Worm (Caenorhabditis elegans): ENCODE results near the gene hlh-15.

hlh-15 gene

DNA sequence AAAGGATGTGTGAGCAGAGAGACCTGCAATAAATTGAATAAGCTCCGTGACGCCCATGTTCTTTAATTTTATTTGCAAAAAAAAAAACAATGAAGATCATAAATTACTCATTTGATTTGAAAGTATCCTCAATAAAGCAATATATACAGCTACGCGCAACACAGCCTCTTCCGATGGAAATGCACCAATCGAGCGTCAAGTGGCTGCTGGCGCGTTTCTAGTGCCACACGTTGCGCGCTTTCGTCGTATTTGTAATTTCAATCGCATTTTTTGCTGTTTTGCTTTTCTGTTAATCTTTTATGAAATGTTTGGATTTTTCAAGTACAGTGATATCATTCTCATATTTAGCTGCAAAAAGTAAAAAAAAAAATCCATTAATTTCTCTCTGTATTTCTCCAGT lies 30.9 kb downstream of the hlh-15 start (continued):
- TF ChIP-seq Y105C5A.15 (GFP tag; IDR thresholded peaks at IDR 0.05) (no peak), nhr-102 (tag; optimal IDR thresholded peaks at IDR 0.05) (peak; percentile 42), F37D6.2 (tag; optimal IDR thresholded peaks at IDR 0.05) (peak; percentile 9), dmd-6 (GFP tag; IDR thresholded peaks at IDR 0.05) (peak; percentile 57), mdl-1 (tag; optimal IDR thresholded peaks at IDR 0.05) (peak in 1 of 2 experiments; percentile 31), hlh-30 (tag; optimal IDR thresholded peaks at IDR 0.05; ENCODE audit: insufficient read depth) (peak; percentile 60), mep-1 (tag; optimal IDR thresholded peaks at IDR 0.05) (peak; percentile 74), hmg-1.1 (GFP tag; IDR thresholded peaks at IDR 0.05) (peak; percentile 73), daf-8 (GFP tag; IDR thresholded peaks at IDR 0.05) (no peak), hlh-11 (tag; optimal IDR thresholded peaks at IDR 0.05) (peak; percentile 54), mxl-3 (GFP tag; optimal IDR thresholded peaks at IDR 0.05) (peak; percentile 5)

DNA sequence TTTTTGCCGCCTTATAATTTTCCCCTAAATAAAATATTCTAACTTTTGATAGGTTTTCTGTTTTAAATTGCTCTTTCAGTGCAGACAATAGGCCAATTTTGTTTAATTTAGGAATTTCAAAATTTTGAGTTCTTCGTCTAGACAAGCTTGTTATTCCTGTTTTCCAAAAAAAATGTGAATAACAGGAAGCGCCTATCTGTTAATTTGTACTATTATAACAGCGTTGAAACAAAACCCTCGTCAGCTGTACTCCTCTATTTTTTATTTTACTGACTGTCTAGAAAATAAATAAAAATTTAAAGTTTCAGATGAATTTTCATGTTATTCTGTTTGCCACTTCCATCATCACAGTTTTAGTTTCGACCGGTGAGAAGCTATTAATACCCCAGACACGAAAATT lies 31.9 kb downstream of the hlh-15 start, which contains the start of gene F47G3.4:
Gene F47G3.4 (plus strand): TSS at position 301 of the 400 bp plus-strand sequence.
- TF ChIP-seq Y75B8A.6 (GFP tag; IDR thresholded peaks at IDR 0.05) (no peak), ces-1 (GFP tag; optimal IDR thresholded peaks at IDR 0.05) (no peak), hlh-11 (tag; optimal IDR thresholded peaks at IDR 0.05) (no peak), fos-1 (tag; optimal IDR thresholded peaks at IDR 0.05) (no peak), ztf-7 (tag; optimal IDR thresholded peaks at IDR 0.05) (no peak), gei-8 (GFP tag; optimal IDR thresholded peaks at IDR 0.05) (no peak), nhr-11 (tag; optimal IDR thresholded peaks at IDR 0.05) (no peak), vab-7 (GFP tag; IDR thresholded peaks at IDR 0.05) (no peak), lin-39 (tag; optimal IDR thresholded peaks at IDR 0.05) (no peak), ceh-28 (tag; optimal IDR thresholded peaks at IDR 0.05) (no peak)

DNA sequence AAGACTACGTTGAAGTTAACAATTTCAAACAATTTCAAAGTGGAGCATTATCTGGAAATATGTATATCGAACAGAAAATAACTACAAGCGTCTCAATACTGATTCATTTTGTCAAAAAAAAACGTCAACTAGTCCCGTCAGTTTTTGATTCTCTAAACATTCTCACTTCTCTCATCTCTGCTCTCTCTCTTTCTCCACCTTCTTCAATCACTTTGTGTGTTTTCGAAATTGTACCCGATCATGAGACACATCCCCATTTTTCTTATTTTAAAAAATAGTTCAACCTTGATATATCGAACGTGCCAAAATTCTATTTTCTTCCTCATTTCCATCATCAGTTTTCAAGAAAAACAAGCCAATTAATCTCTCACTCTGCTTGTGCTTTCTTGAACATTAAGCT lies 32.4 kb downstream of the hlh-15 start:
- TF ChIP-seq ctbp-1 (GFP tag; IDR thresholded peaks at IDR 0.05), result no peak
- TF ChIP-seq nhr-28 (tag; optimal IDR thresholded peaks at IDR 0.05), result peak; percentile 44
- no peak for TF ChIP-seq sdz-12 (GFP tag; optimal IDR thresholded peaks at IDR 0.05)
- TF ChIP-seq daf-16 (GFP tag; optimal IDR thresholded peaks at IDR 0.05), result peak in 1 of 2 experiments; percentile 4
- no peak for TF ChIP-seq daf-16 (tag; optimal IDR thresholded peaks at IDR 0.05)
- peak; percentile 36 for TF ChIP-seq hlh-30 (tag; optimal IDR thresholded peaks at IDR 0.05; ENCODE audit: insufficient read depth)

DNA sequence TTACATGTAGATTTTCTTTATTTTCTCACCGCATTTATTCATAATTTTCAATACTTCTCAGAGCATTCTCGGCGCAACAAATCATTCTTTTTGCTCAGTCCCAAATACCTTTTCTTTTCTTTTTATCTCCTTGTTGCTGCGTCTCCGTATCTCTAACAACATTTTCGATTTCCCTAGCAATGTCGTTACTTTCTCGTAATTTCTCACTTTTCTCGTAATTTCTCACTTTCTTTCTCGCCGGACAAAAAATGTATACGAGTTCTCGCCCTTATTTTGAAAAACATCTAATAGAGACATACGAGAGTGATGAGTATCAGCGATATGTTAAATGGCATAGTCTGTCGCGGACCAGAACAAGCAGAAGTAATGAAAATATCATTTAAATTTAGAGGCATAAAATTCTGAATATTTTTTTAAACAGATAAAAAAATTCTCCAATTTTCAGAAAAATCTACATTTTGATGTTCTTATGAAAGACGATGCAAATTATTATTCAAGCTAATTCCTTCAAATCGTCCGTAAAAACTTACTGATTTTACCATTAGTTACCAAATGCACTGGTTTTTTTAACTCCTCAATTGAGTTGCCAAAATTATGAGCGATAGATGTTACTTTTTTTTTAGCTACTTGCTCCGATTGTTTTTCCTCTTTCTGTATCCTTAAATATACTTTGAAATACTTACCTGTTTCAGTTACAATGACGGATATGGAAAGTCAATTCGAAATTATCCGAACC lies 37.7 kb downstream of the hlh-15 start, which contains the start of gene F47G3.3:
Gene F47G3.3 (plus strand): TSS at position 686 of the 736 bp plus-strand sequence.
- TF ChIP-seq aha-1 (tag) (peak; percentile 60), F44E2.7 (GFP tag; IDR thresholded peaks at IDR 0.05) (no peak)

DNA sequence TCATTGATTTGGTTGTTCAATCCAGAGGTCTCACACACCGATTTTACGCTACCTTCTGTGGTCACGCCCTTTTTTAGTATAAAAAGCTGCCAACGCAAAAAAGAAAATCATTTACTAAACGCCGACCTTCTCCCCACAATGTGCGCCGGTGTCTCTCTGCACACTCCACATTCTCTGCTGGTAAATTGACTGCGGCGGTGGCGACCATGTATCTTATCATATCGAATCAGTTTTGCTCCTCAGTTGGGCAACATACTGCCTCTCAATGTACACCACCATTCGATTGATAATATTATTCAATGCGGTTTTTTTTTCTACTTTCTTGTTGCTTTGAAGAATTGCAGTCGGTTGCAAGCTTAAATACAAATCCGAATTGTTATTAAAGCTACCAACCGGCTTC lies 41.0 kb downstream of the hlh-15 start:
- TF ChIP-seq lsy-2 (tag; optimal IDR thresholded peaks at IDR 0.05) (no peak), dve-1 (tag; optimal IDR thresholded peaks at IDR 0.05; ENCODE audit: insufficient read depth) (peak; percentile 63), hlh-30 (tag; optimal IDR thresholded peaks at IDR 0.05; ENCODE audit: insufficient read depth) (peak; percentile 41), nhr-48 (tag; optimal IDR thresholded peaks at IDR 0.05) (no peak), nhr-6 (tag; optimal IDR thresholded peaks at IDR 0.05) (peak; percentile 46), nhr-28 (tag; optimal IDR thresholded peaks at IDR 0.05) (peak; percentile 65), ama-1 (optimal IDR thresholded peaks at IDR 0.05) (no peak), spr-1 (tag; optimal IDR thresholded peaks at IDR 0.05) (no peak), mxl-3 (GFP tag; optimal IDR thresholded peaks at IDR 0.05) (peak; percentile 52), nhr-42 (GFP tag; IDR thresholded peaks at IDR 0.05) (no peak), hlh-11 (tag; optimal IDR thresholded peaks at IDR 0.05) (peak; percentile 69), mes-2 (tag; optimal IDR thresholded peaks at IDR 0.05; ENCODE audit: poor library complexity, severe bottlenecking) (peak; percentile 61), nhr-77 (tag; optimal IDR thresholded peaks at IDR 0.05) (peak; percentile 21), pqm-1 (tag; optimal IDR thresholded peaks at IDR 0.05) (peak; percentile 78), dmd-6 (GFP tag; IDR thresholded peaks at IDR 0.05) (peak; percentile 59), lin-13 (GFP tag; optimal IDR thresholded peaks at IDR 0.05) (peak; percentile 9), daf-16 (GFP tag; optimal IDR thresholded peaks at IDR 0.05) (no peak), daf-16 (tag; optimal IDR thresholded peaks at IDR 0.05) (peak; percentile 82), mep-1 (tag; optimal IDR thresholded peaks at IDR 0.05) (peak; percentile 35), aha-1 (tag) (peak; percentile 79), ceh-62 (tag; optimal IDR thresholded peaks at IDR 0.05) (no peak)

Data from whole organism, L4 larva.